Worm (Caenorhabditis elegans) whole organism, early embryonic: Measurements from ENCODE around the gene efr-3.

Source experiments
- ceh-13 ChIP-seq: fragments of 200-800 bp; sonication (Bioruptor generic); optimal IDR thresholded peaks from 2 replicates; lab custom pipeline; 2018; ENCODE audit warnings: mild to moderate bottlenecking, missing genetic modification characterization, missing compliant biosample characterization
- flt-1 ChIP-seq: fragments of 200-800 bp; sonication (Bioruptor generic); IDR thresholded peaks from 2 replicates; pipeline ENCODE4 v1.3.6; 2022; ENCODE audit warnings: missing genetic modification characterization, missing compliant biosample characterization
- tra-4 ChIP-seq: sonication (generic microtip); optimal IDR thresholded peaks from 2 replicates; lab custom pipeline; 2017; ENCODE audit warnings: missing genetic modification characterization, missing compliant biosample characterization

ce11 chrII:6366696-6367095 lies 45.7 kb upstream of the efr-3 start, which contains the start of gene ctsa-4.1:
- TF ChIP-seq ceh-13 (GFP tag; lab: Kevin White, UChicago) (no peak), flt-1 (no peak), tra-4 (tag; lab: Kevin White, UChicago) (no peak)
